Fruit fly (Drosophila melanogaster) whole organism: Measurements from ENCODE around the gene CG12259.

Experiments
- CG8478 ChIP-seq: fragments of >200 bp; optimal IDR thresholded peaks from 2 replicates; lab custom pipeline; 2018; ENCODE audit warnings: inconsistent platforms
- EcR ChIP-seq, 2 experiments: fragments of >200 bp; optimal IDR thresholded peaks; 2 replicates each; lab custom pipeline; 2017; ENCODE audit warnings: missing biosample characterization in 2 of 2, missing genetic modification characterization in 2 of 2, missing genetic modification reagents in 2 of 2
- pan ChIP-seq: fragments of >200 bp; optimal IDR thresholded peaks from 2 replicates; lab custom pipeline; 2017
- psq ChIP-seq: fragments of >200 bp; optimal IDR thresholded peaks from 2 replicates; lab custom pipeline; 2017

dm6 chr3R:27945398-27945797, 24.5 kb upstream of the CG12259 start:
- TF ChIP-seq CG8478: no peak
- no peak for TF ChIP-seq EcR (GFP tag; optimal IDR thresholded peaks at IDR 0.05; lab: Kevin White, UChicago)
- no peak for TF ChIP-seq pan
- TF ChIP-seq psq: no peak
